Fruit fly (Drosophila melanogaster) whole organism, embryonic: ENCODE results near the gene spn-F.

Experiments used
- Ada2b ChIP-seq: fragments of 200-800 bp; sonication (Bioruptor generic); IDR thresholded peaks from 2 replicates; pipeline ENCODE4 v1.3.6; 2022; ENCODE audit warnings: missing biosample characterization, missing genetic modification characterization
- CG10565 ChIP-seq: fragments of 200-800 bp; sonication (Bioruptor generic); optimal IDR thresholded peaks from 3 replicates; lab custom pipeline; 2016; ENCODE audit warnings: missing biosample characterization, mild to moderate bottlenecking, missing genetic modification characterization
- CG12071 ChIP-seq: fragments of 200-800 bp; sonication (Bioruptor generic); optimal IDR thresholded peaks from 3 replicates; lab custom pipeline; 2018; ENCODE audit warnings: missing biosample characterization, mild to moderate bottlenecking, missing genetic modification characterization
- CG14710 ChIP-seq: fragments of 200-800 bp; sonication (Bioruptor generic); optimal IDR thresholded peaks from 3 replicates; lab custom pipeline; 2019; ENCODE audit warnings: missing biosample characterization, mild to moderate bottlenecking, missing genetic modification characterization, moderate library complexity
- CG15011 ChIP-seq: fragments of 200-800 bp; sonication (Bioruptor generic); optimal IDR thresholded peaks from 3 replicates; lab custom pipeline; 2018; ENCODE audit warnings: missing biosample characterization, mild to moderate bottlenecking, missing genetic modification characterization
- CG1603 ChIP-seq: fragments of 200-800 bp; sonication (Bioruptor generic); optimal IDR thresholded peaks from 2 replicates; lab custom pipeline; 2019; ENCODE audit warnings: missing biosample characterization, mild to moderate bottlenecking, missing genetic modification characterization, moderate library complexity
- CG16779 ChIP-seq: fragments of 200-800 bp; sonication (Bioruptor generic); IDR thresholded peaks from 2 replicates; pipeline ENCODE4 v1.3.6; 2022; ENCODE audit warnings: missing biosample characterization, missing genetic modification characterization
- CG16813 ChIP-seq: fragments of 200-800 bp; sonication (Bioruptor generic); IDR thresholded peaks from 3 replicates; pipeline ENCODE4 v1.3.6; 2022; ENCODE audit warnings: missing biosample characterization, missing genetic modification characterization; ENCODE audit not compliant: partially characterized antibody
- CG17912 ChIP-seq: fragments of 200-800 bp; sonication (Bioruptor generic); optimal IDR thresholded peaks from 2 replicates; lab custom pipeline; 2018; ENCODE audit warnings: missing biosample characterization, mild to moderate bottlenecking, missing genetic modification characterization
- CG18262 ChIP-seq: fragments of 200-800 bp; optimal IDR thresholded peaks from 3 replicates; lab custom pipeline; 2019; ENCODE audit warnings: missing biosample characterization, mild to moderate bottlenecking, missing genetic modification characterization, moderate library complexity
- CG30403 ChIP-seq: fragments of 200-800 bp; sonication (Bioruptor generic); optimal IDR thresholded peaks from 3 replicates; lab custom pipeline; 2016; ENCODE audit warnings: missing biosample characterization, missing genetic modification characterization
- CG31365 ChIP-seq: fragments of 200-800 bp; sonication (Bioruptor generic); optimal IDR thresholded peaks from 2 replicates; lab custom pipeline; 2018; ENCODE audit warnings: missing biosample characterization, mild to moderate bottlenecking, missing genetic modification characterization
- CG31388 ChIP-seq: fragments of 200-800 bp; sonication (Bioruptor generic); optimal IDR thresholded peaks from 2 replicates; lab custom pipeline; 2016; ENCODE audit warnings: missing biosample characterization, missing genetic modification characterization
- CG3163 ChIP-seq: fragments of 200-800 bp; sonication (Bioruptor generic); optimal IDR thresholded peaks from 3 replicates; lab custom pipeline; 2016; ENCODE audit warnings: missing biosample characterization, missing genetic modification characterization
- CG4820 ChIP-seq: fragments of 200-800 bp; sonication (Bioruptor generic); optimal IDR thresholded peaks from 3 replicates; lab custom pipeline; 2016; ENCODE audit warnings: missing biosample characterization, missing genetic modification characterization
- CG5953 ChIP-seq: fragments of 200-800 bp; sonication (Bioruptor generic); IDR thresholded peaks from 2 replicates; pipeline ENCODE4 v1.3.6; 2022; ENCODE audit warnings: missing biosample characterization, missing genetic modification characterization
- CG7963 ChIP-seq: fragments of 200-800 bp; sonication (Bioruptor generic); IDR thresholded peaks from 3 replicates; pipeline ENCODE4 v1.3.6; 2022; ENCODE audit warnings: missing biosample characterization, missing genetic modification characterization; ENCODE audit not compliant: partially characterized antibody
- CG8089 ChIP-seq: fragments of 200-800 bp; sonication (Bioruptor generic); optimal IDR thresholded peaks from 3 replicates; lab custom pipeline; 2016; ENCODE audit warnings: missing biosample characterization, missing genetic modification characterization
- CG8944 ChIP-seq: fragments of 200-800 bp; sonication (Bioruptor generic); optimal IDR thresholded peaks from 3 replicates; lab custom pipeline; 2016; ENCODE audit warnings: missing biosample characterization, missing genetic modification characterization
- D ChIP-seq, 2 experiments: fragments of 200-800 bp in 1 of 2; fragments of >200 bp in 1 of 2; sonication (Bioruptor generic) in 1 of 2; optimal IDR thresholded peaks; 2 replicates in 1 of 2; 3 replicates in 1 of 2; lab custom pipeline; 2017; ENCODE audit warnings: mild to moderate bottlenecking in 1 of 2, missing biosample characterization in 1 of 2, missing genetic modification characterization in 1 of 2, missing genetic modification reagents in 1 of 2
- Dp ChIP-seq: fragments of 200-800 bp; sonication (Bioruptor generic); optimal IDR thresholded peaks from 2 replicates; lab custom pipeline; 2018; ENCODE audit warnings: missing biosample characterization, mild to moderate bottlenecking, missing genetic modification characterization, moderate library complexity
- Hr51 ChIP-seq, 2 experiments: fragments of 200-800 bp; sonication (Bioruptor generic); optimal IDR thresholded peaks; 2 replicates in 1 of 2; 3 replicates in 1 of 2; lab custom pipeline; 2016 to 2018; ENCODE audit warnings: missing biosample characterization in 2 of 2, missing genetic modification characterization in 2 of 2, mild to moderate bottlenecking in 1 of 2, moderate library complexity in 1 of 2
- MESR4 ChIP-seq: fragments of 200-800 bp; sonication (Bioruptor generic); optimal IDR thresholded peaks from 2 replicates; lab custom pipeline; 2018; ENCODE audit warnings: missing biosample characterization, mild to moderate bottlenecking, missing genetic modification characterization, moderate library complexity
- MTF-1 ChIP-seq: fragments of 200-800 bp; sonication (Bioruptor generic); optimal IDR thresholded peaks from 2 replicates; lab custom pipeline; 2018; ENCODE audit warnings: missing biosample characterization, mild to moderate bottlenecking, missing genetic modification characterization, borderline replicate concordance
- Poxn ChIP-seq: fragments of 200-800 bp; sonication (Bioruptor generic); IDR thresholded peaks from 2 replicates; pipeline ENCODE4 v1.3.6; 2022; ENCODE audit warnings: missing biosample characterization, missing genetic modification characterization
- Rfx ChIP-seq: fragments of 200-800 bp; sonication (Bioruptor generic); IDR thresholded peaks from 2 replicates; pipeline ENCODE4 v1.3.6; 2022; ENCODE audit warnings: missing biosample characterization, missing genetic modification characterization
- az2 ChIP-seq: fragments of 200-800 bp; sonication (Bioruptor generic); optimal IDR thresholded peaks from 3 replicates; lab custom pipeline; 2016; ENCODE audit warnings: missing biosample characterization, missing genetic modification characterization
- btn ChIP-seq: fragments of 200-800 bp; sonication (Bioruptor generic); optimal IDR thresholded peaks from 2 replicates; lab custom pipeline; 2016; ENCODE audit warnings: missing biosample characterization, missing genetic modification characterization
- chinmo ChIP-seq: fragments of 200-800 bp; sonication (Bioruptor generic); IDR thresholded peaks from 4 replicates; pipeline ENCODE4 v1.3.6; 2022; ENCODE audit warnings: missing biosample characterization, missing genetic modification characterization; ENCODE audit not compliant: partially characterized antibody
- crp ChIP-seq, 2 experiments: fragments of 200-800 bp; sonication (Bioruptor generic); optimal IDR thresholded peaks; 2 replicates in 1 of 2; 3 replicates in 1 of 2; lab custom pipeline; 2017; ENCODE audit warnings: missing biosample characterization in 2 of 2, missing genetic modification characterization in 2 of 2, mild to moderate bottlenecking in 1 of 2, moderate library complexity in 1 of 2
- fd64A ChIP-seq: fragments of 200-800 bp; sonication (Bioruptor generic); optimal IDR thresholded peaks from 3 replicates; lab custom pipeline; 2018; ENCODE audit warnings: missing biosample characterization, mild to moderate bottlenecking, missing genetic modification characterization
- fru ChIP-seq: fragments of >200 bp; optimal IDR thresholded peaks from 2 replicates; lab custom pipeline; 2017
- fu2 ChIP-seq: fragments of 200-800 bp; sonication (Bioruptor generic); optimal IDR thresholded peaks from 2 replicates; lab custom pipeline; 2016; ENCODE audit warnings: missing biosample characterization, missing genetic modification characterization
- gfzf ChIP-seq: fragments of 200-800 bp; sonication (Bioruptor generic); optimal IDR thresholded peaks from 2 replicates; lab custom pipeline; 2016; ENCODE audit warnings: missing biosample characterization, mild to moderate bottlenecking, missing genetic modification characterization, moderate library complexity
- grn ChIP-seq: fragments of 200-800 bp; sonication (Bioruptor generic); optimal IDR thresholded peaks from 3 replicates; lab custom pipeline; 2017; ENCODE audit warnings: missing biosample characterization, missing genetic modification characterization
- jigr1 ChIP-seq: fragments of 200-800 bp; sonication (Bioruptor generic); IDR thresholded peaks from 3 replicates; pipeline ENCODE4 v1.3.6; 2022; ENCODE audit warnings: missing biosample characterization, missing genetic modification characterization
- ken ChIP-seq: fragments of 200-800 bp; sonication (Bioruptor generic); IDR thresholded peaks from 3 replicates; pipeline ENCODE4 v1.3.6; 2022; ENCODE audit warnings: missing biosample characterization, missing genetic modification characterization
- kni ChIP-seq: fragments of 200-800 bp; sonication (Bioruptor generic); optimal IDR thresholded peaks from 3 replicates; lab custom pipeline; 2017; ENCODE audit warnings: mild to moderate bottlenecking, missing biosample characterization, missing genetic modification reagents, missing genetic modification characterization
- nau ChIP-seq: fragments of 200-800 bp; sonication (Bioruptor generic); optimal IDR thresholded peaks from 3 replicates; lab custom pipeline; 2017; ENCODE audit warnings: missing biosample characterization, mild to moderate bottlenecking, missing genetic modification characterization, missing genetic modification reagents
- nmo ChIP-seq: fragments of 200-800 bp; sonication (Bioruptor generic); optimal IDR thresholded peaks from 2 replicates; lab custom pipeline; 2018; ENCODE audit warnings: missing biosample characterization, mild to moderate bottlenecking, missing genetic modification characterization, moderate library complexity
- pho ChIP-seq: fragments of 200-800 bp; sonication (Bioruptor generic); optimal IDR thresholded peaks from 2 replicates; lab custom pipeline; 2016; ENCODE audit warnings: missing biosample characterization, missing genetic modification characterization
- prd ChIP-seq, 3 experiments: fragments of >200 bp in 2 of 3; fragments of 200-800 bp in 1 of 3; sonication (Bioruptor generic) in 1 of 3; optimal IDR thresholded peaks in 2 of 3; IDR thresholded peaks in 1 of 3; 2 replicates in 2 of 3; 3 replicates in 1 of 3; pipeline versions ENCODE4 v1.3.6 to Lab custom; 2017 to 2022; ENCODE audit warnings: missing biosample characterization in 1 of 3, missing genetic modification characterization in 1 of 3
- pzg ChIP-seq: fragments of 200-800 bp; sonication (Bioruptor generic); optimal IDR thresholded peaks from 3 replicates; lab custom pipeline; 2018; ENCODE audit warnings: missing biosample characterization, mild to moderate bottlenecking, missing genetic modification characterization, moderate library complexity
- ro ChIP-seq: fragments of 200-800 bp; sonication (Bioruptor generic); IDR thresholded peaks from 2 replicates; pipeline ENCODE4 v1.3.6; 2022; ENCODE audit warnings: missing biosample characterization, missing genetic modification characterization
- row ChIP-seq: fragments of 200-800 bp; sonication (Bioruptor generic); IDR thresholded peaks from 3 replicates; pipeline ENCODE4 v1.3.6; 2022; ENCODE audit warnings: missing biosample characterization, missing genetic modification characterization
- schlank ChIP-seq: fragments of 200-800 bp; sonication (Bioruptor generic); optimal IDR thresholded peaks from 2 replicates; lab custom pipeline; 2018; ENCODE audit warnings: missing biosample characterization, mild to moderate bottlenecking, missing genetic modification characterization
- sd ChIP-seq: fragments of 200-800 bp; sonication (Bioruptor generic); optimal IDR thresholded peaks from 3 replicates; lab custom pipeline; 2018; ENCODE audit warnings: missing biosample characterization, mild to moderate bottlenecking, missing genetic modification characterization, moderate library complexity
- slbo ChIP-seq: fragments of 200-800 bp; sonication (Bioruptor generic); IDR thresholded peaks from 2 replicates; pipeline ENCODE4 v1.3.6; 2022; ENCODE audit warnings: missing biosample characterization, missing genetic modification characterization
- sna ChIP-seq: fragments of 200-800 bp; sonication (Bioruptor generic); IDR thresholded peaks from 2 replicates; pipeline ENCODE4 v1.3.6; 2022; ENCODE audit warnings: missing biosample characterization, missing genetic modification characterization; ENCODE audit not compliant: partially characterized antibody
- vfl ChIP-seq: fragments of 200-800 bp; sonication (Bioruptor generic); optimal IDR thresholded peaks from 2 replicates; lab custom pipeline; 2016; ENCODE audit warnings: missing biosample characterization, missing genetic modification characterization

spn-F gene

DNA sequence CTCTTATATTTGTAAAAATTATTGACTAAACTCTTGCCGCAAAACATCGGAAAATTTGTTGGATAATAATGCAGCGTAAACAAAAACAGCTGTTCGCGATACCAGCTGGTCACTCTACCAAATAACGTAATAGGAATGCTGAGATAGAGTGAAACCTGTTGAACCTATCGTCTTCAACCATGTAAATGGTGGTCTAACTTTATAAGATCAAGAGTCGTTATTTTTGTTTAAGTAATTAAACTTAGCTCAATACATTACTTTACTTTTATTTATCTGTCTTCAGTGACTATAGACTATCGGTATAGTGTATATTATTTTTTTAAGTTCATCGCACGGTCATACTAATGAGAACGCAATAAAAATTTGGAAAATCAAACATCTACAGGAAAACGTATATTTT lies at the start of gene spn-F, which contains the start of gene CG1750 (continued):
- TF ChIP-seq pzg (GFP tag; lab: Kevin White, UChicago) (peak; percentile 61), vfl (GFP tag; lab: Kevin White, UChicago) (no peak), CG8944 (GFP tag; lab: Kevin White, UChicago) (no peak), CG12071 (no peak), Rfx (GFP tag; lab: Robert Waterston, UW) (no peak), Poxn (GFP tag; lab: Robert Waterston, UW) (no peak), ken (GFP tag; lab: Robert Waterston, UW) (no peak), slbo (no peak), CG17912 (GFP tag; lab: Kevin White, UChicago) (no peak), row (GFP tag; lab: Robert Waterston, UW) (peak; percentile 75), CG5953 (GFP tag; lab: Robert Waterston, UW) (no peak), sna (GFP tag; lab: Robert Waterston, UW) (peak; percentile 85), D (optimal IDR thresholded peaks at IDR 0.05; lab: Kevin White, UChicago) (no peak), D (GFP tag; optimal IDR thresholded peaks at IDR 0.05; lab: Kevin White, UChicago) (no peak), CG31388 (GFP tag; lab: Kevin White, UChicago) (no peak), MTF-1 (GFP tag; lab: Kevin White, UChicago) (no peak), gfzf (GFP tag; lab: Kevin White, UChicago) (peak; percentile 81), CG15011 (GFP tag; lab: Kevin White, UChicago) (no peak), crp (GFP tag; optimal IDR thresholded peaks at IDR 0.05; lab: Kevin White, UChicago) (peak; percentile 81 to 95), schlank (no peak), az2 (no peak), CG3163 (GFP tag; lab: Kevin White, UChicago) (no peak), prd (optimal IDR thresholded peaks at IDR 0.05; lab: Kevin White, UChicago) (no peak), prd (GFP tag; IDR thresholded peaks at IDR 0.05; lab: Robert Waterston, UW) (no peak), fd64A (GFP tag; lab: Kevin White, UChicago) (no peak), CG1603 (tag; lab: Kevin White, UChicago) (peak; percentile 5), CG7963 (GFP tag; lab: Robert Waterston, UW) (no peak), nmo (GFP tag; lab: Kevin White, UChicago) (peak; percentile 32), kni (GFP tag; lab: Kevin White, UChicago) (no peak), grn (GFP tag; lab: Kevin White, UChicago) (no peak), jigr1 (GFP tag; lab: Robert Waterston, UW) (no peak), CG16779 (GFP tag; lab: Robert Waterston, UW) (no peak), Dp (peak; percentile 14), CG8089 (GFP tag; lab: Kevin White, UChicago) (no peak), CG16813 (GFP tag; lab: Robert Waterston, UW) (peak; percentile 59), CG4820 (no peak), CG18262 (tag; lab: Kevin White, UChicago) (no peak), CG30403 (GFP tag; lab: Kevin White, UChicago) (no peak), sd (tag; lab: Kevin White, UChicago) (no peak), Hr51 (GFP tag; optimal IDR thresholded peaks at IDR 0.05; lab: Kevin White, UChicago) (no peak), MESR4 (GFP tag; lab: Kevin White, UChicago) (no peak), chinmo (GFP tag; lab: Robert Waterston, UW) (0 out of 4 replicates have a peak, but pooled peaks have one; percentile 60), CG31365 (tag; lab: Kevin White, UChicago) (no peak), nau (GFP tag; lab: Kevin White, UChicago) (no peak), Ada2b (GFP tag; lab: Robert Waterston, UW) (no peak), ro (GFP tag; lab: Robert Waterston, UW) (no peak), pho (GFP tag; lab: Kevin White, UChicago) (no peak), fru (lab: Kevin White, UChicago) (no peak), fu2 (GFP tag; lab: Kevin White, UChicago) (no peak), CG14710 (tag; lab: Kevin White, UChicago) (peak; percentile 50), CG10565 (no peak), btn (GFP tag; lab: Kevin White, UChicago) (no peak)
